Worm (Caenorhabditis elegans): ENCODE data around the gene W08F4.10.
"Not testable (repeated sequence)": the region's sequence is repeated elsewhere in the genome, so short reads cannot be mapped to it uniquely, and the experiment has no call there.

Gene W08F4.10

DNA sequence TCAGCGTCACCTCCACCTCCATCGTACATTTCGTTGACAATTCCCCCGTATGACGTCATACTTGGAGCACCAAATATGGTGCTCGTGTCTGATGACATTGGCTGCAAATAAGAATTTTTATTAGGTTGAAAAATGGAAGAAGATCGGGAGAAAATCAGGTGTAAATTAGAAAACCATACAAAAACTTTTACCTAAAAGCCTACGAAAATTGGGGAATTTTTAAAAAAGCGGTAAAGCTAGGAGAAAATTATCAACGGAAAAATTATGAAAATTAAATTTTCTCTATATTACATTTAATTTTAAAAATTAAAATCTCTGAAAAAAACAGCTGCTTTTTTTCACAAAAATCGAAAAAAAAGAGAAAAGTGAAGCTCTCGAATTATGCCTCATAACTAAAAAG is 33.4 kb upstream of the W08F4.10 start, which contains the start of gene T04B8.5:
Gene T04B8.5, minus strand, starts transcription at position 101 of the 400 bp plus-strand sequence.
- TF ChIP-seq aly-2 (tag; optimal IDR thresholded peaks at IDR 0.05) (no peak), nhr-28 (tag; optimal IDR thresholded peaks at IDR 0.05) (no peak), unc-39 (tag; optimal IDR thresholded peaks at IDR 0.05) (no peak), ztf-11 (tag; optimal IDR thresholded peaks at IDR 0.05) (no peak), fkh-2 (tag; optimal IDR thresholded peaks at IDR 0.05) (no peak), egl-5 (tag; optimal IDR thresholded peaks at IDR 0.05) (no peak), skn-1 (tag; optimal IDR thresholded peaks at IDR 0.05) (no peak), daf-12 (tag; optimal IDR thresholded peaks at IDR 0.05) (no peak), nfya-1 (tag; optimal IDR thresholded peaks at IDR 0.05; ENCODE audit: insufficient read depth) (no peak), ceh-9 (tag; optimal IDR thresholded peaks at IDR 0.05) (no peak), ceh-82 (tag; optimal IDR thresholded peaks at IDR 0.05) (no peak), tbx-2 (tag; optimal IDR thresholded peaks at IDR 0.05) (no peak), elt-3 (tag; optimal IDR thresholded peaks at IDR 0.05) (no peak), nhr-76 (tag; optimal IDR thresholded peaks at IDR 0.05) (no peak)

ce11 chrII:622478-622877 is 31.5 kb upstream of the W08F4.10 start:
- TF ChIP-seq pha-4 (tag; optimal IDR thresholded peaks at IDR 0.05), result peak; percentile 60
- no peak for TF ChIP-seq R02D3.7 (tag; optimal IDR thresholded peaks at IDR 0.05)
- TF ChIP-seq hmg-11 (tag; optimal IDR thresholded peaks at IDR 0.05), result peak; percentile 50
- peak; percentile 28 for TF ChIP-seq elt-2 (tag; optimal IDR thresholded peaks at IDR 0.05)
- TF ChIP-seq lin-39 (tag; optimal IDR thresholded peaks at IDR 0.05), result peak; percentile 50

- TF ChIP-seq nhr-237 (tag; optimal IDR thresholded peaks at IDR 0.05), result no peak
- peak; percentile 64 for TF ChIP-seq elt-2 (tag; optimal IDR thresholded peaks at IDR 0.05)
- TF ChIP-seq mdl-1 (tag; optimal IDR thresholded peaks at IDR 0.05), result no peak
- TF ChIP-seq pqm-1 (tag; optimal IDR thresholded peaks at IDR 0.05), result peak; percentile 70
- TF ChIP-seq ztf-4 (tag; optimal IDR thresholded peaks at IDR 0.05), result no peak
- peak; percentile 63 for TF ChIP-seq pha-4 (tag; optimal IDR thresholded peaks at IDR 0.05)
Measured at ce11 chrII:621141-621540, 30.1 kb upstream of the W08F4.10 start.

DNA sequence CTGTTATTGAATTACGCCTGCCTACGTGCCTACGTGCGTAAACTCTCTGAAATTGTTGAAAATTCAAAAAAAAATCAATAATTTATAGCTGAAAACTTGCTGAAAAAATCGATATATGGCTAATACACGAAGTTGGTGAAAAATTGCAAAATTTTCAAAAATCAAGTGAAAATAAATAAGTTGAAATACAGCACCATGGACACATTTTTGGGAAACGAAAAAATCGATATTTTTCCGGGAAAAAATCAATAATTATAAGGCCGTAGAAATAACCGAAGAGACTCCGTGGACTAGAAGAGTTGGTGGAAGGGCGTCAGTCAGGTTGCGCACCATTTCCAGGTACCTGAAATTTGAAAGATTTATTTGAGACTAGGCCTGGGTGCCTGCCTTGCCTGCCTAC is 23.7 kb upstream of the W08F4.10 start:
- TF ChIP-seq ceh-28 (tag; optimal IDR thresholded peaks at IDR 0.05) (peak; percentile 84), nhr-28 (tag; optimal IDR thresholded peaks at IDR 0.05) (no peak), nhr-25 (tag; optimal IDR thresholded peaks at IDR 0.05) (no peak), ceh-9 (tag; optimal IDR thresholded peaks at IDR 0.05) (no peak)

ce11 chrII:612361-612760 is 21.4 kb upstream of the W08F4.10 start, which contains the start of gene clec-118:
clec-118 (minus strand) TSS chrII:612461.
- TF ChIP-seq nhr-43 (tag; optimal IDR thresholded peaks at IDR 0.05; ENCODE audit: poor library complexity, severe bottlenecking); ceh-28 (tag; optimal IDR thresholded peaks at IDR 0.05); ceh-9 (tag; optimal IDR thresholded peaks at IDR 0.05): not testable (repeated sequence)

ce11 chrII:608757-609156 is 17.7 kb upstream of the W08F4.10 start, which contains the start of gene W04H10.1:
W04H10.1 (plus strand) TSS chrII:609057.
- TF ChIP-seq unc-39 (tag; optimal IDR thresholded peaks at IDR 0.05) (no peak), nhr-76 (tag; optimal IDR thresholded peaks at IDR 0.05) (no peak), daf-12 (tag; optimal IDR thresholded peaks at IDR 0.05) (no peak), lsy-12 (tag; optimal IDR thresholded peaks at IDR 0.05) (no peak), fkh-10 (GFP tag; optimal IDR thresholded peaks at IDR 0.05) (no peak), ceh-16 (tag; optimal IDR thresholded peaks at IDR 0.05) (no peak), fos-1 (tag; optimal IDR thresholded peaks at IDR 0.05) (no peak), pha-4 (tag; optimal IDR thresholded peaks at IDR 0.05) (no peak), nhr-237 (tag; optimal IDR thresholded peaks at IDR 0.05) (no peak), egl-27 (tag; optimal IDR thresholded peaks at IDR 0.05) (no peak), ama-1 (optimal IDR thresholded peaks at IDR 0.05) (no peak), ceh-82 (tag; optimal IDR thresholded peaks at IDR 0.05) (no peak), elt-3 (tag; optimal IDR thresholded peaks at IDR 0.05) (no peak), ztf-11 (tag; optimal IDR thresholded peaks at IDR 0.05) (no peak), nhr-23 (tag; optimal IDR thresholded peaks at IDR 0.05) (no peak)
